Worm (Caenorhabditis elegans): Measurements from ENCODE around the gene C06B3.16.

The C06B3.16 gene

ce11 chrV:13931225-13931624 lies at the start of gene C06B3.16:
Gene C06B3.16 (plus strand): TSS chrV:13931525.
- no peak for TF ChIP-seq tab-1 (GFP tag; IDR thresholded peaks at IDR 0.05)

- TF ChIP-seq ztf-23 (GFP tag; IDR thresholded peaks at IDR 0.05) = no peak
These were observed 44.0 kb upstream of the C06B3.16 start, which contains the start of gene srsx-19 for ce11 chrV:13887358-13887757. Gene srsx-19 (plus strand): TSS chrV:13887658.

ce11 chrV:13889516-13889915 lies 41.8 kb upstream of the C06B3.16 start, which contains the start of gene spp-12:
Gene spp-12 (plus strand): TSS chrV:13889816.
- TF ChIP-seq ztf-29 (GFP tag; IDR thresholded peaks at IDR 0.05) (no peak), ref-1 (GFP tag; conservative IDR thresholded peaks at IDR 0.05) (no peak), tab-1 (GFP tag; IDR thresholded peaks at IDR 0.05) (no peak), ztf-23 (GFP tag; IDR thresholded peaks at IDR 0.05) (no peak), med-1 (GFP tag; optimal IDR thresholded peaks at IDR 0.05; ENCODE audit: insufficient read depth) (no peak), flt-1 (GFP tag; IDR thresholded peaks at IDR 0.05) (no peak), T22C8.4 (GFP tag; IDR thresholded peaks at IDR 0.05) (no peak), cog-1 (tag; optimal IDR thresholded peaks at IDR 0.05) (no peak), klf-2 (GFP tag; conservative IDR thresholded peaks at IDR 0.05) (no peak)

DNA sequence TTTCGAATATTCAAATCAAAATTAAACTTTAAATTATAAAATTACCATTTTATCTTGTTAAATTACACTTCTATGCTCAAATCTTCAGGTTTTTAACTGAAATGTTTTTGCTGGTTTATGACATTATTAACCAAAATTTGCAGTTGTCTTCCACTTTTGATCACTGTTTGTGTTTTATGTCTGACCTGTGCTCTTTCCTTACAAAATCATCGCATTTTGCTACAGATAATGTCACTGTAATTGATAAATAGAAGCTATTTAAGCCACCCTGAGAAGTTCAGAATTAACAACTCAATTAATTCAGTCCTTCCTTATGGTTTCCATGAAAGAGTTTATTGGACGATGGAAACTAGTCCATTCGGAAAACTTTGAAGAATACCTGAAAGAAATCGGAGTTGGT lies 40.9 kb upstream of the C06B3.16 start, which contains the start of gene lbp-8:
TSS of gene lbp-8 (plus strand) at position 301 of the 400 bp plus-strand sequence.
- no peak for TF ChIP-seq med-1 (GFP tag; optimal IDR thresholded peaks at IDR 0.05; ENCODE audit: insufficient read depth)

- no peak for TF ChIP-seq ref-1 (GFP tag; conservative IDR thresholded peaks at IDR 0.05)
- no peak for TF ChIP-seq ztf-29 (GFP tag; IDR thresholded peaks at IDR 0.05)
- TF ChIP-seq ztf-23 (GFP tag; IDR thresholded peaks at IDR 0.05) = no peak
- TF ChIP-seq flt-1 (GFP tag; IDR thresholded peaks at IDR 0.05) = no peak
- TF ChIP-seq T22C8.4 (GFP tag; IDR thresholded peaks at IDR 0.05) = no peak
- TF ChIP-seq med-1 (GFP tag; optimal IDR thresholded peaks at IDR 0.05; ENCODE audit: insufficient read depth) = no peak
- no peak for TF ChIP-seq cog-1 (tag; optimal IDR thresholded peaks at IDR 0.05)
- TF ChIP-seq klf-2 (GFP tag; conservative IDR thresholded peaks at IDR 0.05) = no peak
- TF ChIP-seq tab-1 (GFP tag; IDR thresholded peaks at IDR 0.05) = no peak
These were observed 39.8 kb upstream of the C06B3.16 start for ce11 chrV:13891489-13891888.

ce11 chrV:13892457-13893375 lies 38.6 kb upstream of the C06B3.16 start, which contains the start of gene sptl-3:
Gene sptl-3 (plus strand): TSS chrV:13893325.
- no peak for TF ChIP-seq T22C8.4 (GFP tag; IDR thresholded peaks at IDR 0.05)
- no peak for TF ChIP-seq ztf-29 (GFP tag; IDR thresholded peaks at IDR 0.05)
- no peak for TF ChIP-seq klf-2 (GFP tag; conservative IDR thresholded peaks at IDR 0.05)
- no peak for TF ChIP-seq ref-1 (GFP tag; conservative IDR thresholded peaks at IDR 0.05)
- no peak for TF ChIP-seq flt-1 (GFP tag; IDR thresholded peaks at IDR 0.05)
- TF ChIP-seq med-1 (GFP tag; optimal IDR thresholded peaks at IDR 0.05; ENCODE audit: insufficient read depth) = no peak
- TF ChIP-seq tab-1 (GFP tag; IDR thresholded peaks at IDR 0.05) = no peak
- TF ChIP-seq ztf-23 (GFP tag; IDR thresholded peaks at IDR 0.05) = no peak
- no peak for TF ChIP-seq cog-1 (tag; optimal IDR thresholded peaks at IDR 0.05)

- TF ChIP-seq med-1 (GFP tag; optimal IDR thresholded peaks at IDR 0.05; ENCODE audit: insufficient read depth) (no peak), ztf-29 (GFP tag; IDR thresholded peaks at IDR 0.05) (no peak), klf-2 (GFP tag; conservative IDR thresholded peaks at IDR 0.05) (no peak), ztf-23 (GFP tag; IDR thresholded peaks at IDR 0.05) (no peak), cog-1 (tag; optimal IDR thresholded peaks at IDR 0.05) (no peak), ref-1 (GFP tag; conservative IDR thresholded peaks at IDR 0.05) (no peak), T22C8.4 (GFP tag; IDR thresholded peaks at IDR 0.05) (no peak), tab-1 (GFP tag; IDR thresholded peaks at IDR 0.05) (no peak), flt-1 (GFP tag; IDR thresholded peaks at IDR 0.05) (no peak)
These were observed 37.7 kb upstream of the C06B3.16 start for ce11 chrV:13893583-13893982.

DNA sequence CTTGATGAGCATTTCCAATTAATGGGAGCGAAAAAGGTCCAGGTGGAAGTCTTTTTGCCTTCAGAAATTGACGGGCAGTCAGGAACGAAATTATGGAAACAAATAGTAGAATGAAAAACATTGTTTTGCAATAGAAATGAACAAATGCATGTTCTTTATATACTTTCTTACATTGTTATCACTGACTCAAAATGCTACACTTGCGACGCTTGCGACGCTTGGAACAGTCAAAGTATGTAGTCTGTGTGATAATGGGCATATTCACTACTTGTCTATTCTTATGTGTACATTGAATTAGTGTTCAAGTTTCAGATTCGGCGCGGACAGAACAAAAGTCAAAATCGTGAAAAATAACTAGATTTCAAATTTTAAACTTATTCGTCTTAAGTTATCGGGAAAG lies 33.0 kb upstream of the C06B3.16 start, which contains the start of gene cyp-35C1:
TSS of gene cyp-35C1 (minus strand) at position 132 of the 400 bp plus-strand sequence.
- TF ChIP-seq ztf-23 (GFP tag; IDR thresholded peaks at IDR 0.05) (no peak), T22C8.4 (GFP tag; IDR thresholded peaks at IDR 0.05) (no peak)

DNA sequence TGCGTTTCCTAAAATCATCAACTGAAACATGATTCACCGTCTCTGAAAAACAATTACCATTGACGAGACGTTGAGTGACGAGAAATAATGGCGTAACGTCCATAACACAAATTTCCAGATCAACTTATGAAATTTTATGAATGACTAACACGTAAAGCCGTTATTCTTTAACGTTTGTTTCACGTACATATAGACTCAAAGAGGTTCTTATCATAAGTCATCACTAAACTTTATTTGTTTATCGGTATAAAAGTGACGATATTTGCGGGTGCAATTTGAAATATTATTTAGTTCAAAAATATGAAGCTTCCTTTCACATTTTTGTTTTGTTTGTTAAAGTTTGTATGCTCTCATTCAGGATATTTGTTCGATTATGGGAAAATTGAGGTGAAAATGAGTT lies 32.1 kb upstream of the C06B3.16 start, which contains the start of gene oac-3:
TSS of gene oac-3 (plus strand) at position 301 of the 400 bp plus-strand sequence.
- no peak for TF ChIP-seq ztf-23 (GFP tag; IDR thresholded peaks at IDR 0.05)
- TF ChIP-seq ref-1 (GFP tag; conservative IDR thresholded peaks at IDR 0.05) = no peak
- no peak for TF ChIP-seq tab-1 (GFP tag; IDR thresholded peaks at IDR 0.05)
- no peak for TF ChIP-seq klf-2 (GFP tag; conservative IDR thresholded peaks at IDR 0.05)
- TF ChIP-seq T22C8.4 (GFP tag; IDR thresholded peaks at IDR 0.05) = no peak
- TF ChIP-seq flt-1 (GFP tag; IDR thresholded peaks at IDR 0.05) = no peak
- no peak for TF ChIP-seq ztf-29 (GFP tag; IDR thresholded peaks at IDR 0.05)
- no peak for TF ChIP-seq med-1 (GFP tag; optimal IDR thresholded peaks at IDR 0.05; ENCODE audit: insufficient read depth)
- no peak for TF ChIP-seq cog-1 (tag; optimal IDR thresholded peaks at IDR 0.05)

ce11 chrV:13902495-13902894 lies 28.8 kb upstream of the C06B3.16 start, which contains the start of gene C06B3.1:
Gene C06B3.1 (plus strand): TSS chrV:13902795.
- no peak for TF ChIP-seq cog-1 (tag; optimal IDR thresholded peaks at IDR 0.05)
- TF ChIP-seq ref-1 (GFP tag; conservative IDR thresholded peaks at IDR 0.05) = no peak
- no peak for TF ChIP-seq tab-1 (GFP tag; IDR thresholded peaks at IDR 0.05)
- TF ChIP-seq ztf-23 (GFP tag; IDR thresholded peaks at IDR 0.05) = no peak
- TF ChIP-seq klf-2 (GFP tag; conservative IDR thresholded peaks at IDR 0.05) = no peak
- TF ChIP-seq med-1 (GFP tag; optimal IDR thresholded peaks at IDR 0.05; ENCODE audit: insufficient read depth) = no peak
- TF ChIP-seq T22C8.4 (GFP tag; IDR thresholded peaks at IDR 0.05) = no peak
- no peak for TF ChIP-seq flt-1 (GFP tag; IDR thresholded peaks at IDR 0.05)
- TF ChIP-seq ztf-29 (GFP tag; IDR thresholded peaks at IDR 0.05) = no peak
